Worm (Caenorhabditis elegans): ENCODE measurements around the gene R01E6.7.

- TF ChIP-seq aly-1 (tag; optimal IDR thresholded peaks at IDR 0.05) (no peak), ceh-13 (GFP tag; optimal IDR thresholded peaks at IDR 0.05) (no peak), sea-1 (GFP tag; conservative IDR thresholded peaks at IDR 0.05) (no peak), ama-1 (optimal IDR thresholded peaks at IDR 0.05) (no peak), hmbx-1 (tag; optimal IDR thresholded peaks at IDR 0.05) (no peak), pes-1 (GFP tag; IDR thresholded peaks at IDR 0.05) (no peak), scrt-1 (GFP tag; IDR thresholded peaks at IDR 0.05) (no peak), B0310.2 (tag; optimal IDR thresholded peaks at IDR 0.05) (no peak), tbx-11 (GFP tag; IDR thresholded peaks at IDR 0.05) (no peak), flt-1 (GFP tag; IDR thresholded peaks at IDR 0.05) (no peak), tbx-37 (GFP tag; conservative IDR thresholded peaks at IDR 0.05) (no peak), ets-7 (tag; optimal IDR thresholded peaks at IDR 0.05) (no peak), hnd-1 (tag; optimal IDR thresholded peaks at IDR 0.05) (no peak), ceh-36 (tag; optimal IDR thresholded peaks at IDR 0.05) (no peak)
These were observed 25.2 kb downstream of the R01E6.7 start for ce11 chrX:13544544-13545021.

All from whole organism, early embryonic.